Fruit fly (Drosophila melanogaster) Kc167 (cell line): ENCODE measurements around the gene CG44139.

Source experiments
- Myc ChIP-seq: fragments of >200 bp; optimal IDR thresholded peaks from 2 replicates; lab custom pipeline; 2017; ENCODE audit warnings: missing external identifiers
- Sin3A ChIP-seq: fragments of >200 bp; optimal IDR thresholded peaks from 2 replicates; lab custom pipeline; 2018; ENCODE audit warnings: missing external identifiers
- h ChIP-seq: fragments of >200 bp; optimal IDR thresholded peaks from 3 replicates; lab custom pipeline; 2018; ENCODE audit warnings: missing external identifiers
- insv ChIP-seq: fragments of >200 bp; optimal IDR thresholded peaks from 3 replicates; lab custom pipeline; 2018; ENCODE audit warnings: missing external identifiers
- psq ChIP-seq: fragments of >200 bp; optimal IDR thresholded peaks from 2 replicates; lab custom pipeline; 2017; ENCODE audit warnings: missing external identifiers
- ttk ChIP-seq: sonication (Bioruptor generic); optimal IDR thresholded peaks from 2 replicates; lab custom pipeline; 2017; ENCODE audit warnings: missing external identifiers

CG44139 gene

dm6 chr2L:2402194-2402593 is 22.4 kb upstream of the CG44139 start:
- TF ChIP-seq psq (lab: Kevin White, UChicago) (no peak), insv (lab: Kevin White, UChicago) (no peak), Myc (lab: Kevin White, UChicago) (no peak), Sin3A (no peak), ttk (lab: Kevin White, UChicago) (no peak), h (lab: Kevin White, UChicago) (no peak)

- TF ChIP-seq psq (lab: Kevin White, UChicago), result no peak
- TF ChIP-seq h (lab: Kevin White, UChicago), result no peak
- no peak for TF ChIP-seq insv (lab: Kevin White, UChicago)
- no peak for TF ChIP-seq Sin3A
- TF ChIP-seq Myc (lab: Kevin White, UChicago), result no peak
- no peak for TF ChIP-seq ttk (lab: Kevin White, UChicago)
Measured at dm6 chr2L:2404631-2405030, 20.0 kb upstream of the CG44139 start.

- TF ChIP-seq Myc (lab: Kevin White, UChicago) (no peak), Sin3A (no peak), psq (lab: Kevin White, UChicago) (no peak), insv (lab: Kevin White, UChicago) (no peak), h (lab: Kevin White, UChicago) (no peak), ttk (lab: Kevin White, UChicago) (no peak)
Measured at dm6 chr2L:2413093-2413492, 11.5 kb upstream of the CG44139 start.

- TF ChIP-seq Sin3A (no peak), psq (lab: Kevin White, UChicago) (no peak)
Measured at dm6 chr2L:2415109-2415508, 9.5 kb upstream of the CG44139 start, which contains the start of gene CG18641. Gene CG18641, minus strand, starts transcription at chr2L:2415322.

dm6 chr2L:2416620-2417019 is 8.0 kb upstream of the CG44139 start, which contains the start of gene CG31948:
Gene CG31948, minus strand, starts transcription at chr2L:2416720.
- TF ChIP-seq Myc (lab: Kevin White, UChicago) (no peak), psq (lab: Kevin White, UChicago) (no peak), Sin3A (no peak), h (lab: Kevin White, UChicago) (no peak), ttk (lab: Kevin White, UChicago) (no peak), insv (lab: Kevin White, UChicago) (no peak)

- TF ChIP-seq psq (lab: Kevin White, UChicago) (no peak), Sin3A (no peak), h (lab: Kevin White, UChicago) (no peak), ttk (lab: Kevin White, UChicago) (no peak), Myc (lab: Kevin White, UChicago) (no peak), insv (lab: Kevin White, UChicago) (no peak)
Measured at dm6 chr2L:2417865-2418264, 6.7 kb upstream of the CG44139 start, which contains the start of gene CG34448. Gene CG34448, minus strand, starts transcription at chr2L:2417965.

- TF ChIP-seq Sin3A, result no peak
- no peak for TF ChIP-seq Myc (lab: Kevin White, UChicago)
- no peak for TF ChIP-seq h (lab: Kevin White, UChicago)
- TF ChIP-seq psq (lab: Kevin White, UChicago), result no peak
- TF ChIP-seq ttk (lab: Kevin White, UChicago), result no peak
- no peak for TF ChIP-seq insv (lab: Kevin White, UChicago)
Measured at dm6 chr2L:2419913-2420312, 4.7 kb upstream of the CG44139 start, which contains the start of gene CG34447. Gene CG34447, minus strand, starts transcription at chr2L:2420013.

- TF ChIP-seq ttk (lab: Kevin White, UChicago) (no peak), insv (lab: Kevin White, UChicago) (no peak), psq (lab: Kevin White, UChicago) (no peak), Myc (lab: Kevin White, UChicago) (no peak), h (lab: Kevin White, UChicago) (no peak), Sin3A (no peak)
Measured at dm6 chr2L:2420490-2420889, 4.1 kb upstream of the CG44139 start, which contains the start of gene CG9886. Gene CG9886, plus strand, starts transcription at chr2L:2420830.

- no peak for TF ChIP-seq Myc (lab: Kevin White, UChicago)
- TF ChIP-seq h (lab: Kevin White, UChicago), result no peak
- no peak for TF ChIP-seq Sin3A
- TF ChIP-seq psq (lab: Kevin White, UChicago), result no peak
- no peak for TF ChIP-seq ttk (lab: Kevin White, UChicago)
- TF ChIP-seq insv (lab: Kevin White, UChicago), result no peak
Measured at dm6 chr2L:2425652-2426192, 1.1 kb downstream of the CG44139 start.

- no peak for TF ChIP-seq h (lab: Kevin White, UChicago)
- no peak for TF ChIP-seq Myc (lab: Kevin White, UChicago)
- TF ChIP-seq psq (lab: Kevin White, UChicago), result no peak
- TF ChIP-seq insv (lab: Kevin White, UChicago), result no peak
- no peak for TF ChIP-seq Sin3A
- no peak for TF ChIP-seq ttk (lab: Kevin White, UChicago)
Measured at dm6 chr2L:2426444-2427188, 2.0 kb downstream of the CG44139 start.

- TF ChIP-seq Sin3A, result no peak
- TF ChIP-seq ttk (lab: Kevin White, UChicago), result no peak
- TF ChIP-seq psq (lab: Kevin White, UChicago), result no peak
- TF ChIP-seq insv (lab: Kevin White, UChicago), result no peak
- no peak for TF ChIP-seq Myc (lab: Kevin White, UChicago)
- no peak for TF ChIP-seq h (lab: Kevin White, UChicago)
Measured at dm6 chr2L:2427384-2428208, 3.0 kb downstream of the CG44139 start.
